Worm (Caenorhabditis elegans) whole organism, L4 larva: Measurements from ENCODE around the gene str-81.

Experiments used
- F44E2.7 ChIP-seq: fragments of 200-800 bp; sonication (Bioruptor generic); IDR thresholded peaks from 2 replicates; pipeline ENCODE4 v2.1.2; 2022; ENCODE audit warnings: missing genetic modification characterization, missing compliant biosample characterization
- T20F7.1 ChIP-seq: fragments of 200-800 bp; sonication (Bioruptor generic); optimal IDR thresholded peaks from 2 replicates; lab custom pipeline; 2018; ENCODE audit warnings: mild to moderate bottlenecking, missing genetic modification characterization, missing compliant biosample characterization
- Y105C5A.15 ChIP-seq: fragments of 200-800 bp; sonication (Bioruptor generic); IDR thresholded peaks from 2 replicates; pipeline ENCODE4 v1.3.6; 2022; ENCODE audit warnings: missing genetic modification characterization, missing compliant biosample characterization
- aly-2 ChIP-seq: sonication (generic microtip); optimal IDR thresholded peaks from 2 replicates; lab custom pipeline; 2018; ENCODE audit warnings: missing biosample characterization, missing genetic modification characterization
- ceh-44 ChIP-seq: fragments of 200-800 bp; sonication (Bioruptor generic); IDR thresholded peaks from 2 replicates; pipeline ENCODE4 v1.3.6; 2022; ENCODE audit warnings: missing genetic modification reagents, missing genetic modification characterization, missing compliant biosample characterization
- dpl-1 ChIP-seq: fragments of 150-350 bp; optimal IDR thresholded peaks from 2 replicates; lab custom pipeline; 2014; ENCODE audit warnings: missing biosample characterization, missing genetic modification reagents, missing genetic modification characterization
- gei-8 ChIP-seq: fragments of 200-800 bp; sonication (Bioruptor generic); optimal IDR thresholded peaks from 2 replicates; lab custom pipeline; 2018; ENCODE audit warnings: mild to moderate bottlenecking, missing genetic modification characterization, missing compliant biosample characterization
- lir-3 ChIP-seq: sonication (generic microtip); optimal IDR thresholded peaks from 2 replicates; lab custom pipeline; 2016; ENCODE audit warnings: mild to moderate bottlenecking, missing genetic modification characterization, missing compliant biosample characterization
- nhr-11 ChIP-seq: fragments of 150-350 bp; optimal IDR thresholded peaks from 2 replicates; lab custom pipeline; 2014; ENCODE audit warnings: missing biosample characterization, missing genetic modification characterization
- pha-4 ChIP-seq, 2 experiments: fragments of 150-350 bp in 1 of 2; fragments of 200-800 bp in 1 of 2; sonication (Bioruptor generic) in 1 of 2; IDR thresholded peaks in 1 of 2; optimal IDR thresholded peaks in 1 of 2; 2 replicates each; pipeline versions ENCODE4 v1.3.6 to Lab custom; 2014 to 2022; ENCODE audit warnings: missing genetic modification characterization in 2 of 2, missing genetic modification reagents in 2 of 2, missing biosample characterization in 1 of 2, missing compliant biosample characterization in 1 of 2
- skn-1 ChIP-seq: fragments of 150-350 bp; optimal IDR thresholded peaks from 2 replicates; lab custom pipeline; 2014; ENCODE audit warnings: missing biosample characterization, missing genetic modification characterization

ce11 chrV:19202800-19203199, 48.1 kb downstream of the str-81 start:
- TF ChIP-seq T20F7.1 (GFP tag; lab: Kevin White, UChicago) (no peak), dpl-1 (GFP tag; lab: Kevin White, UChicago) (no peak), aly-2 (tag; lab: Kevin White, UChicago) (no peak), gei-8 (no peak), skn-1 (tag; lab: Kevin White, UChicago) (no peak), pha-4 (GFP tag; IDR thresholded peaks at IDR 0.05; lab: Robert Waterston, UW) (no peak), pha-4 (tag; optimal IDR thresholded peaks at IDR 0.05; lab: Kevin White, UChicago) (no peak), Y105C5A.15 (GFP tag; lab: Robert Waterston, UW) (no peak), ceh-44 (no peak), lir-3 (tag; lab: Kevin White, UChicago) (no peak), F44E2.7 (GFP tag; lab: Robert Waterston, UW) (no peak), nhr-11 (tag; lab: Kevin White, UChicago) (no peak)
